Fruit fly (Drosophila melanogaster): ENCODE measurements around the gene Fhos.

Fhos gene

DNA sequence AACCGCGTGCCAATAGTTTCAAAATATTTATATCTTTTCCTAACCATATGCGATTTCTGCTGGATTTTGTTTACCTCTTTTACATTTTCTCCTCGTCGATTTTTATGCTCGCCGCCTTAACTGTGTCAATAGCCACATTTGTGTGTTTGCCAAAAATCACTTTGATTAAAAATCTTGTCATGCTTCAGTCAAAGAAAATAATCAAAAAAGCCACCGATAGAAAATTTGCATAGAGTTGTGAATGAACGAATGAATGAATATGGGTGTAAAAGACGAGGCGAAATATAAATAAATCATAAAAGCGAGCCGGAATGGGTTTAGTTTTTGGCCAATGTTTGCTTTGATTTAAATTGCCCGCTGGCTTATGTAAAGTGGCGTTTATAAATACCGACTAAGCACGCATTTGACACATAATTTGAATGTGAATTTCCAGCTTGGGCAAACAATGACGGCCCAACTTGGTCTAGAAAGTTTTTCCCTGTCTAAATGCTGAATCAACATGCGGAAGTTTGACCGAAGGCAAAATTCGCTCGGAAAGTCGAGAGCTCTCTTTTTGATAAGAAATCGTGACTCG is 27.4 kb downstream of the Fhos start:
- TF ChIP-seq h (optimal IDR thresholded peaks at IDR 0.05) (no peak), psq (optimal IDR thresholded peaks at IDR 0.05) (no peak), Sin3A (optimal IDR thresholded peaks at IDR 0.05) (no peak), insv (optimal IDR thresholded peaks at IDR 0.05) (no peak), Myc (optimal IDR thresholded peaks at IDR 0.05) (no peak)

DNA sequence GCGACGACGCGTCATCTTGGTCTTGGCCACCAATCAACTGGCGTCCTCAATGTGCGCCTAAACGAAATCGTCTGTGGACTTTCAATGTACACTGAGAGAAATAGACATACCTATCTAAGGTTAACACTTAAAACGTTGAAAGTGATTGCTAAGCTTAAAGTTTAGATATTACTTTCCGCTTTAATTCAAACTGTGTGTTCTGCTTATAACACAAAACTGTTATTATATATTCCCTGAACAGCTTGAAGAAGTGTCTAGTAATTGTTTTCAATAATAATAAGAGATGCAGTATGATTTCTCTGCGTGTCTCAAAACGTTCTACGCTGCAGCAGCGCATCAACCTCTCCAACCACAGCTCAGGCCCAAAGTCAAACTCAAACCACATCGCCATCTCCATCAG is 28.6 kb downstream of the Fhos start:
- TF ChIP-seq psq (optimal IDR thresholded peaks at IDR 0.05) (no peak), ttk (optimal IDR thresholded peaks at IDR 0.05) (no peak), Myc (optimal IDR thresholded peaks at IDR 0.05) (no peak), insv (optimal IDR thresholded peaks at IDR 0.05) (no peak), Sin3A (optimal IDR thresholded peaks at IDR 0.05) (no peak), h (optimal IDR thresholded peaks at IDR 0.05) (no peak)

DNA sequence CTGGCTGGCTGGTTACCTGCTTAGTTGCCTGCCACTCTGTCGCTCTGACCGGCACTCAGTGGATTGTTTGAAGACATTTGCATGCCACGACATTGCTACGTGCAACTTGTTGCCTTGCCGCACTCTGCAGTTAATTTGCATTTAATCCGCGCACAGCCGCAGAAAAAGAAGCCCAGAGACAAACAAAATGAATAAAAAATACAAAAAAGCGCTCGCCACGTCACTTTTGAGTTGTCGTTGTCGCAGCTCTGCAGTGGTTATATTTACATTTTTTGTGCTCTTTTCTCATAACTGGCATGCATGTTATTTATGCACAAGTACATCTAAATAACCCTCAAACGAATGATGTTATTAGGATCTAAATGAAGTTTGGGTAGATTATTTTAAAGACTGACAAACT is 29.9 kb downstream of the Fhos start:
- TF ChIP-seq insv (optimal IDR thresholded peaks at IDR 0.05), result no peak
- no peak for TF ChIP-seq Sin3A (optimal IDR thresholded peaks at IDR 0.05)
- TF ChIP-seq Myc (optimal IDR thresholded peaks at IDR 0.05), result no peak
- TF ChIP-seq ttk (optimal IDR thresholded peaks at IDR 0.05), result no peak
- TF ChIP-seq h (optimal IDR thresholded peaks at IDR 0.05), result no peak
- TF ChIP-seq psq (optimal IDR thresholded peaks at IDR 0.05), result no peak

DNA sequence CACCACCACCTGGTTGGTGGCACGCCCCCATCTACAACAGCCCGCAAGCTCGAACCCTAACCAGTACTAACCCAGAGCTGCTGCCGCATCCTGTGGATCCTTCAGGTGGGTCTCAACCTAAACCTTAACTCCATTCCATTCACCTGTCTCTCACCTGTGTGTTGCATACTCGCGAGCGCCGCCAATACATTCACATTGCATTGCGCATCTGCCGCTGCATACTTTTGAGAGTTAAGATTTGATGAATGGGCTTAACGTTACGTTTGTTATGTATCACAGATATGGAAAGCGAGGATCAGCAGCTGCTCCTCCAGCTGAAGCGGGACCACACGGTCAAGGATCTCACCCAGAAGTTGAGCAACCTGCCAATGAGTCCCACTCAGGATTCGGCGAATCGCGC is 33.8 kb downstream of the Fhos start:
- TF ChIP-seq insv (optimal IDR thresholded peaks at IDR 0.05), result no peak
- no peak for TF ChIP-seq h (optimal IDR thresholded peaks at IDR 0.05)
- no peak for TF ChIP-seq ttk (optimal IDR thresholded peaks at IDR 0.05)
- no peak for TF ChIP-seq psq (optimal IDR thresholded peaks at IDR 0.05)
- TF ChIP-seq Sin3A (optimal IDR thresholded peaks at IDR 0.05), result no peak
- no peak for TF ChIP-seq Myc (optimal IDR thresholded peaks at IDR 0.05)

DNA sequence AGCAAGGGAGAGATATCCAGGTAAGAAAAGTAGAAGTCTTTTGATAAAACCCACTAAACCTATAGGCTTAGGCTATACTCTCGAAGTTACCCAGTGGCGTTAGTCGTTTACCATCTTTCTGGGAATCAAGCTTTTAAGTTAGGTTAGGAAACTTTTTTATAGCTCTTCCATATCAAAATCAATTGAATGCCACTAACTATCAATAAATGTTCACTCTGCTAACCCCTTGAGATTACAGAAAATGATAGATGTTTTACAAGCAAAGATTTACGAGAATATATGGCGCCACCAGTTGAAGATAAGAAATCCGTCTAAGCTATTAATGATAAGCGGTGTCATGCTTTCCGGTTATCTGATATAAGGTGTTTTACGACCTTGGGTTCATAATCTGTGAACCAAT is 34.3 kb downstream of the Fhos start:
- no peak for TF ChIP-seq ttk (optimal IDR thresholded peaks at IDR 0.05)
- no peak for TF ChIP-seq psq (optimal IDR thresholded peaks at IDR 0.05)
- TF ChIP-seq h (optimal IDR thresholded peaks at IDR 0.05), result no peak
- no peak for TF ChIP-seq Sin3A (optimal IDR thresholded peaks at IDR 0.05)
- no peak for TF ChIP-seq insv (optimal IDR thresholded peaks at IDR 0.05)
- TF ChIP-seq Myc (optimal IDR thresholded peaks at IDR 0.05), result no peak

DNA sequence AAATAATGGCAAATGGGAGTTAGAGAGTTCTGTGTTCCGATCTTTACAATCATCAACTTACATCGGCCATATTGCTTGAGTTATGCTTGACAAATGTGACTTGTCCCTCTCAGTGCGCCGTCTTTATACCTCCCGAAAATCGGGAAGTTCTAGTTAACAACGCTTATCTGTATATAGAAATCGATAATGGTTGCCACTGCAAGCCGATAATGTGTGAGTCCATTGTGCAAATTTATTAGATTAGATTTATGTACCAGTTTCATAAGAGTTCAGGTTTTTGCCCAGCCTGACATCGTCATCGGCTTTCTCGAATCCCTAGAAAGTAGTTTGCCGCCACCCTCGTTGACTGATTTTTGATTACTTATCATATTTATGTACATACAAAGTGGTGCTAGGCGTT is 35.0 kb downstream of the Fhos start, which contains the start of gene Acbp5:
Gene Acbp5 (minus strand): TSS at position 101 of the 400 bp plus-strand sequence.
- no peak for TF ChIP-seq Sin3A (optimal IDR thresholded peaks at IDR 0.05)
- TF ChIP-seq h (optimal IDR thresholded peaks at IDR 0.05), result no peak

DNA sequence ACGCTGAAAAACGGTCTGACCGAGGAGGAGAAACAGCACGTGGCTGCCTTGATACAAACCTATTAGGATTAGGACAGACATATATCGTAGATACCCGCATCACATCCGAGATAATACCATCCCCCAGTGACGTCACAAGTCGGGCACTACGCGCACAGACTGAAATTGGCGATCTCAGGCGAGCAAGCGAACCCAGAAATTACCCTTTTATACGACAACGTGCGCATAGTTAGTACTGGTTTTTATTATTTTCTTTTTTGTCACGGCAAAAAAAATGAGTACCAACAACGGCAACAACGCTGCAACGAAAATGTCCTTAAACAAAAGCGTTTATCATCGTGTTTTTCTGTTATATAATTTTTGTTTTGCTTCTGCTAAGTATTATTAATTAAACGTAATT is 44.7 kb downstream of the Fhos start:
- TF ChIP-seq h (optimal IDR thresholded peaks at IDR 0.05), result no peak
- TF ChIP-seq ttk (optimal IDR thresholded peaks at IDR 0.05), result no peak
- no peak for TF ChIP-seq Sin3A (optimal IDR thresholded peaks at IDR 0.05)
- TF ChIP-seq insv (optimal IDR thresholded peaks at IDR 0.05), result no peak
- no peak for TF ChIP-seq Myc (optimal IDR thresholded peaks at IDR 0.05)
- TF ChIP-seq psq (optimal IDR thresholded peaks at IDR 0.05), result no peak

DNA sequence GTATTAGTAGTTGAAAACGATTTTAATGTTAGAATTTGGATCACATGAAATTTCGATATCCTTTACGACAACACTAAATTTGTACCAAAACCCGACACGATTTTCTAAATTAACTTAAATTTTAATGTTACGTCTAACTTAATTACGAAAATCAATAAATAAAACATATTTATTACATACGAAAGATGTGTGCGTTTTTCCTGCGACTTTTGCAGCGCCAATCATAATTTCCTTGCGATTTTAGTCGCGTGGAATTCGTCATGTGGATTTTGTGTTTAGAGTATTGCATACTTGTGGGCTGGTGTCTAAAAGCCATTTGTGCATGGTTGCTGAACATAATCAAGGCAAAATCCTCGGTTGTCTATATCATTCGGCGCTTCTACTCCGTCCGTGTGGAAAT is 45.1 kb downstream of the Fhos start:
- TF ChIP-seq Myc (optimal IDR thresholded peaks at IDR 0.05), result no peak
- no peak for TF ChIP-seq ttk (optimal IDR thresholded peaks at IDR 0.05)
- no peak for TF ChIP-seq insv (optimal IDR thresholded peaks at IDR 0.05)

DNA sequence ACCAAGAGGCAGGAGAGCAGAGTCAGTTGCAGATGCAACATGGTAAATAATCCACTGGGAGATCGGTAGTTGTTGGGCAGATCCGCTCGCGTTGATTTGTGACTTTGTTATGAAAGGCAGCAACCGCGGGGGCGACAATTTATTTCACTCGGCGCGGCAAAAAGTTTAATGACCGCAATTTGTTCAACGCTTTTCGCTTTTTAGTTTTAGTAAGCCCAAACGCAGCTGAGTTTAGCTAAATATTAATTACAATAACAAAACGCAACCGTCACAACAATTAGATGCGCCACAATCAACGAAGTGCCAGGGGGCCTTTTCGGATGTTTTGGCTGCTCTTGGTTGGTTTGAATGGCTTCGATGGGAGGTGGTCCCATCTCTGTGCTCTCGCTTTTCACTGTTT is 47.0 kb downstream of the Fhos start, which contains the start of gene CG13310:
Gene CG13310 (minus strand): TSS at position 101 of the 400 bp plus-strand sequence.
- TF ChIP-seq Myc (optimal IDR thresholded peaks at IDR 0.05) (no peak), Sin3A (optimal IDR thresholded peaks at IDR 0.05) (no peak), h (optimal IDR thresholded peaks at IDR 0.05) (no peak), ttk (optimal IDR thresholded peaks at IDR 0.05) (no peak), insv (optimal IDR thresholded peaks at IDR 0.05) (no peak), psq (optimal IDR thresholded peaks at IDR 0.05) (no peak)

DNA sequence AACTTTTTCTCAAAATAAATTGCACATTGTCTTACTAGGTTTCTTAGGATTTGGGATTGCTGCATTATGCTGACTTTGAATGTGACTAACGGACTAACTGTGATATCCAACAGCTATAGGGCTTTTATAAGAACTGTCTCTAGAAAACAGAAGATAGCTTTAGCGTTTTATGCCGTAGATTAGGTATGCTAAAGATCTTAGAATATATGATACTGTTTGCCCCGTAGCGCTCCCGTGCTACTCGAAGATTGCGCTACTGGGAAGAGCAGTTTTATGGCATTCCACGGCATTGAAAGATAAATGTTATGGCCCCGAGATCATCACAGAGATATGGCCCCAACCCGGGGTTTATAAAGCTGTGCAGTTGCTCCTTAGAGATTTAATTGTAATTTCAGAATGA is 48.6 kb downstream of the Fhos start, which contains the start of the genes CG13311 and CG34426:
Gene CG13311 (minus strand): TSS at position 101 of the 400 bp plus-strand sequence.
Gene CG34426 (plus strand): TSS at position 400 of the 400 bp plus-strand sequence.
- TF ChIP-seq Sin3A (optimal IDR thresholded peaks at IDR 0.05) (no peak), h (optimal IDR thresholded peaks at IDR 0.05) (no peak), ttk (optimal IDR thresholded peaks at IDR 0.05) (no peak), insv (optimal IDR thresholded peaks at IDR 0.05) (no peak), psq (optimal IDR thresholded peaks at IDR 0.05) (no peak), Myc (optimal IDR thresholded peaks at IDR 0.05) (no peak)

DNA sequence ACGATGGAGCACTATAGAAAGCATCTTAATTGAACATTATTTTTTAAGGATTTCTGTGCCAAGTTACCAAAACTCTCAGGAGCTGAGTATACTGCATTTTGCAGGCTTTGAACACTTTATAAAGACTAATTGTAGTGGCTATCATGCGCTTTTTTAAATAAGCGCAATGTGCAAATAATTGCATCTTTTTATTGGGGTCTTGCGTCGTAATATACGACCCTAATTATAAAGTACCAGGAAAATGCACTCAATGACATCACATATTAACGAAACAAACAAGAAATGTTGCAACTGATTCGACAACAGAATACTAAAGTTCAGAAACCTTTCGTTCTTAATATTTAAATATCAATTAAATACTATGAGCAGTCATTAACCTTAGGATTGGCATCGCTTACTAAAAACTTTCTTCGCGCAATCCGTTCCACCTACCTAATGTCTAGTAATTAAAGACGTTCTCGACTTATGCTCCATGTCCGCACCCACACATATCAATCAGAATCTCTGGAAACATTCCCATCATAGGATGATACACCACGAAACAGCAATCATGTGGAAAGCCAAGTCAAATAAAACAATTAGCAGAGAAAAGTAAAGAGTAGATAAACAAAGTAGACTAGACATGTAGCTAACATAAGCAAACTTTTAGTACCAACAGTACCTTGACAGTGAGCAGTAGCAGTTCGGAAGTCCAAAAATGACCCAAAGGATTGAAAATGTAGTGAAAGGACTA is 50.8 kb downstream of the Fhos start, which contains the start of the genes CG32023 and CG34427:
Gene CG32023 (minus strand): TSS at position 101 of the 733 bp plus-strand sequence.
Gene CG34427 (plus strand): TSS at position 683 of the 733 bp plus-strand sequence.
- TF ChIP-seq psq (optimal IDR thresholded peaks at IDR 0.05) (no peak), Sin3A (optimal IDR thresholded peaks at IDR 0.05) (no peak), ttk (optimal IDR thresholded peaks at IDR 0.05) (no peak), Myc (optimal IDR thresholded peaks at IDR 0.05) (no peak), insv (optimal IDR thresholded peaks at IDR 0.05) (no peak), h (optimal IDR thresholded peaks at IDR 0.05) (no peak)

DNA sequence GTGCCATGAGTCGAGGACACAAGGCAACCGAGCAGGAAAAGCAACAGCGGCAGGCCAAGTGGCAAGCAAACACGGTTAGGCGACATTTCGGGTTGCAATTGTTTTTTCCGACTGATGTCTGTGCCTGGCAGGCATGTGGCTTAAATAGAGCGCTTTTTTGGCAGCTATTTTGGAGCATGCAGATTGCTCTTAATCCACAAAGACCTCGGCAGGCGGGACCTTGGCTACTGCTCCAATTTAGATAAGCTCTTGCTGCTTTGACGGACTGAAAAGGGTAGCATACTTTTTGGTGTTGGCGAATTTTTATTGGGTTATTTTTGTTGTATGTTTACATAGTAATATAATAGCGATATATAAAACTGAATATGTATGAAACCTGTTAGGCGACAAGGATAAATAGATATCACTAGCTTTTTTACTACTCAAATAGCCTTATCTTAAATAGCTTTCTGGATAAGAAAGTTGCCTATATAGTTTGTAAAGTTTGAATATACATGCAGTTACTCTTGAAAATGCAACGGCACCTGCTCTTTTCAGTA is 53.8 kb downstream of the Fhos start, which contains the start of the genes CG13312 and CG32024:
Gene CG13312 (minus strand): TSS at position 101 of the 539 bp plus-strand sequence.
Gene CG32024 (plus strand): TSS at position 489 of the 539 bp plus-strand sequence.
- TF ChIP-seq h (optimal IDR thresholded peaks at IDR 0.05) (no peak), Myc (optimal IDR thresholded peaks at IDR 0.05) (no peak), insv (optimal IDR thresholded peaks at IDR 0.05) (no peak), psq (optimal IDR thresholded peaks at IDR 0.05) (no peak), ttk (optimal IDR thresholded peaks at IDR 0.05) (no peak), Sin3A (optimal IDR thresholded peaks at IDR 0.05) (no peak)

All from Kc167 (cell line).